Fruit fly (Drosophila melanogaster) S2 (cell line): ENCODE measurements around the gene CG17129.

Source experiments
- CG8478 ChIP-seq: fragments of >200 bp; optimal IDR thresholded peaks from 2 replicates; lab custom pipeline; 2018
- CTCF ChIP-seq, 2 experiments: fragments of >200 bp; optimal IDR thresholded peaks; 2 replicates each; lab custom pipeline; 2018

dm6 chr3L:716078-716477 lies 36.0 kb upstream of the CG17129 start:
- TF ChIP-seq CTCF (optimal IDR thresholded peaks at IDR 0.05; lab: Kevin White, UChicago) = no peak
- no peak for TF ChIP-seq CG8478 (lab: Kevin White, UChicago)
